Fruit fly (Drosophila melanogaster) whole organism, embryonic: ENCODE results near the gene Pvr.

ENCODE experiments used
- Aef1 ChIP-seq: fragments of 200-800 bp; sonication (Bioruptor generic); IDR thresholded peaks from 3 replicates; pipeline ENCODE4 v1.3.6; 2022; ENCODE audit warnings: missing biosample characterization, missing genetic modification characterization
- Blimp-1 ChIP-seq: fragments of 200-800 bp; sonication (Bioruptor generic); optimal IDR thresholded peaks from 3 replicates; lab custom pipeline; 2018; ENCODE audit warnings: missing biosample characterization, missing genetic modification characterization, mild to moderate bottlenecking, moderate library complexity, missing genetic modification reagents
- CG10321 ChIP-seq: fragments of 200-800 bp; sonication (Bioruptor generic); IDR thresholded peaks from 2 replicates; pipeline ENCODE4 v1.3.6; 2022; ENCODE audit warnings: missing biosample characterization, missing genetic modification characterization
- CG10565 ChIP-seq: fragments of 200-800 bp; sonication (Bioruptor generic); optimal IDR thresholded peaks from 3 replicates; lab custom pipeline; 2016; ENCODE audit warnings: missing biosample characterization, mild to moderate bottlenecking, missing genetic modification characterization
- CG12219 ChIP-seq: fragments of 200-800 bp; sonication (Bioruptor generic); optimal IDR thresholded peaks from 3 replicates; lab custom pipeline; 2018; ENCODE audit warnings: missing biosample characterization, mild to moderate bottlenecking, missing genetic modification characterization
- CG1233 ChIP-seq: fragments of 200-800 bp; sonication (Bioruptor generic); optimal IDR thresholded peaks from 4 replicates; lab custom pipeline; 2018; ENCODE audit warnings: missing biosample characterization, mild to moderate bottlenecking, missing genetic modification characterization
- CG14710 ChIP-seq: fragments of 200-800 bp; sonication (Bioruptor generic); optimal IDR thresholded peaks from 3 replicates; lab custom pipeline; 2019; ENCODE audit warnings: missing biosample characterization, mild to moderate bottlenecking, missing genetic modification characterization, moderate library complexity
- CG1647 ChIP-seq: fragments of 200-800 bp; sonication (Bioruptor generic); optimal IDR thresholded peaks from 3 replicates; lab custom pipeline; 2016; ENCODE audit warnings: missing biosample characterization, missing genetic modification characterization
- CG18011 ChIP-seq: fragments of 200-800 bp; sonication (Bioruptor generic); optimal IDR thresholded peaks from 2 replicates; lab custom pipeline; 2017; ENCODE audit warnings: missing biosample characterization, missing genetic modification characterization, mild to moderate bottlenecking, moderate library complexity, missing genotype
- CG2116 ChIP-seq: fragments of 200-800 bp; sonication (Bioruptor generic); optimal IDR thresholded peaks from 3 replicates; lab custom pipeline; 2018; ENCODE audit warnings: missing biosample characterization, mild to moderate bottlenecking, missing genetic modification characterization
- CG2199 ChIP-seq: fragments of 200-800 bp; sonication (Bioruptor generic); IDR thresholded peaks from 3 replicates; pipeline ENCODE4 v1.3.6; 2022; ENCODE audit warnings: missing biosample characterization, missing genetic modification characterization
- CG3726 ChIP-seq: fragments of 200-800 bp; sonication (Bioruptor generic); IDR thresholded peaks from 3 replicates; pipeline ENCODE4, ENCODE4 v1.3.6; 2022; ENCODE audit warnings: missing biosample characterization, missing genetic modification characterization
- CG4854 ChIP-seq: fragments of 200-800 bp; sonication (Bioruptor generic); optimal IDR thresholded peaks from 2 replicates; lab custom pipeline; 2016; ENCODE audit warnings: missing biosample characterization, missing genetic modification characterization, inconsistent platforms
- CG6272 ChIP-seq: fragments of 200-800 bp; sonication (Bioruptor generic); IDR thresholded peaks from 2 replicates; pipeline ENCODE4 v1.3.6; 2022; ENCODE audit warnings: missing biosample characterization, missing genetic modification characterization
- CG6854 ChIP-seq: fragments of 200-800 bp; sonication (Bioruptor generic); optimal IDR thresholded peaks from 3 replicates; lab custom pipeline; 2017; ENCODE audit warnings: missing biosample characterization, mild to moderate bottlenecking, missing genetic modification characterization
- CG7963 ChIP-seq: fragments of 200-800 bp; sonication (Bioruptor generic); IDR thresholded peaks from 3 replicates; pipeline ENCODE4 v1.3.6; 2022; ENCODE audit warnings: missing biosample characterization, missing genetic modification characterization; ENCODE audit not compliant: partially characterized antibody
- CkIIα-i1 ChIP-seq: fragments of 200-800 bp; sonication (Bioruptor generic); IDR thresholded peaks from 2 replicates; pipeline ENCODE4 v1.3.6; 2022; ENCODE audit warnings: missing biosample characterization, missing genetic modification characterization
- E2f2 ChIP-seq: fragments of 200-800 bp; sonication (Bioruptor generic); IDR thresholded peaks from 2 replicates; pipeline ENCODE4 v1.3.6; 2022; ENCODE audit warnings: missing biosample characterization, missing genetic modification characterization
- HLHmδ ChIP-seq: fragments of 200-800 bp; sonication (Bioruptor generic); optimal IDR thresholded peaks from 2 replicates; lab custom pipeline; 2018; ENCODE audit warnings: missing biosample characterization, mild to moderate bottlenecking, missing genetic modification characterization, moderate library complexity
- HmgZ ChIP-seq: fragments of 200-800 bp; sonication (Bioruptor generic); optimal IDR thresholded peaks from 2 replicates; lab custom pipeline; 2018; ENCODE audit warnings: missing biosample characterization, mild to moderate bottlenecking, missing genetic modification characterization
- Hmr ChIP-seq: fragments of 200-800 bp; sonication (Bioruptor generic); optimal IDR thresholded peaks from 3 replicates; lab custom pipeline; 2017; ENCODE audit warnings: mild to moderate bottlenecking, missing biosample characterization, missing genetic modification reagents, missing genetic modification characterization
- Hr78 ChIP-seq, 2 experiments: fragments of 200-800 bp in 1 of 2; fragments of >200 bp in 1 of 2; sonication (Bioruptor generic) in 1 of 2; optimal IDR thresholded peaks; 2 replicates each; lab custom pipeline; 2017 to 2019; ENCODE audit warnings: missing biosample characterization in 2 of 2, missing genetic modification characterization in 2 of 2, mild to moderate bottlenecking in 1 of 2, moderate library complexity in 1 of 2
- MBD-R2 ChIP-seq: fragments of 200-800 bp; sonication (Bioruptor generic); IDR thresholded peaks from 2 replicates; pipeline ENCODE4 v1.3.6; 2022; ENCODE audit warnings: missing biosample characterization, missing genetic modification characterization
- NFAT ChIP-seq: fragments of 200-800 bp; sonication (Bioruptor generic); IDR thresholded peaks from 2 replicates; pipeline ENCODE4 v1.3.6; 2022; ENCODE audit warnings: missing biosample characterization, missing genetic modification characterization
- Opbp ChIP-seq: fragments of 200-800 bp; sonication (Bioruptor generic); IDR thresholded peaks from 3 replicates; pipeline ENCODE4 v1.3.6; 2022; ENCODE audit warnings: missing biosample characterization, missing genetic modification characterization; ENCODE audit not compliant: partially characterized antibody
- Side ChIP-seq: fragments of 200-800 bp; sonication (Bioruptor generic); optimal IDR thresholded peaks from 2 replicates; lab custom pipeline; 2016; ENCODE audit warnings: missing biosample characterization, missing genetic modification characterization
- Taf1 ChIP-seq: fragments of 200-800 bp; sonication (Bioruptor generic); IDR thresholded peaks from 2 replicates; pipeline ENCODE4 v1.3.6; 2022; ENCODE audit warnings: missing biosample characterization, missing genetic modification characterization
- ac ChIP-seq: fragments of 200-800 bp; sonication (Bioruptor generic); optimal IDR thresholded peaks from 3 replicates; lab custom pipeline; 2017; ENCODE audit warnings: missing biosample characterization, mild to moderate bottlenecking, missing genetic modification characterization
- al ChIP-seq: fragments of 200-800 bp; sonication (Bioruptor generic); IDR thresholded peaks from 2 replicates; pipeline ENCODE4 v1.3.6; 2022; ENCODE audit warnings: missing biosample characterization, missing genetic modification characterization
- ap ChIP-seq: fragments of 200-800 bp; sonication (Bioruptor generic); IDR thresholded peaks from 2 replicates; pipeline ENCODE4 v1.3.6; 2022; ENCODE audit warnings: missing biosample characterization, missing genetic modification characterization
- cad ChIP-seq: fragments of >200 bp; optimal IDR thresholded peaks from 2 replicates; lab custom pipeline; 2017; ENCODE audit warnings: missing biosample characterization, missing genetic modification characterization
- croc ChIP-seq: fragments of 200-800 bp; sonication (Bioruptor generic); conservative IDR thresholded peaks from 3 replicates; pipeline ENCODE4 v1.3.6; 2022; ENCODE audit warnings: missing biosample characterization, missing genetic modification characterization
- en ChIP-seq: fragments of 200-800 bp; sonication (Bioruptor generic); optimal IDR thresholded peaks from 2 replicates; lab custom pipeline; 2016; ENCODE audit warnings: missing biosample characterization, missing genetic modification characterization
- eve ChIP-seq, 2 experiments: fragments of >200 bp; optimal IDR thresholded peaks; 2 replicates each; lab custom pipeline; 2017; ENCODE audit warnings: missing biosample characterization in 2 of 2, missing genetic modification characterization in 2 of 2
- exex ChIP-seq: fragments of 200-800 bp; sonication (Bioruptor generic); optimal IDR thresholded peaks from 4 replicates; lab custom pipeline; 2018; ENCODE audit warnings: missing biosample characterization, mild to moderate bottlenecking, missing genetic modification characterization, moderate library complexity
- fu2 ChIP-seq: fragments of 200-800 bp; sonication (Bioruptor generic); optimal IDR thresholded peaks from 2 replicates; lab custom pipeline; 2016; ENCODE audit warnings: missing biosample characterization, missing genetic modification characterization
- hbn ChIP-seq: fragments of 200-800 bp; sonication (Bioruptor generic); IDR thresholded peaks from 2 replicates; pipeline ENCODE4 v1.3.6; 2022; ENCODE audit warnings: missing biosample characterization, missing genetic modification characterization; ENCODE audit not compliant: partially characterized antibody
- her ChIP-seq: fragments of 200-800 bp; sonication (Bioruptor generic); optimal IDR thresholded peaks from 2 replicates; lab custom pipeline; 2016; ENCODE audit warnings: missing biosample characterization, missing genetic modification characterization
- lola ChIP-seq, 3 experiments: fragments of >200 bp in 2 of 3; fragments of 200-800 bp in 1 of 3; sonication (Bioruptor generic) in 1 of 3; optimal IDR thresholded peaks; 2 replicates each; lab custom pipeline; 2017 to 2019; ENCODE audit warnings: missing biosample characterization in 3 of 3, missing genetic modification characterization in 3 of 3, mild to moderate bottlenecking in 1 of 3, moderate library complexity in 1 of 3
- mirr ChIP-seq: fragments of 200-800 bp; sonication (Bioruptor generic); optimal IDR thresholded peaks from 3 replicates; lab custom pipeline; 2018; ENCODE audit warnings: missing biosample characterization, mild to moderate bottlenecking, missing genetic modification characterization
- oc ChIP-seq: fragments of 200-800 bp; sonication (Bioruptor generic); optimal IDR thresholded peaks from 2 replicates; lab custom pipeline; 2018; ENCODE audit warnings: missing biosample characterization, mild to moderate bottlenecking, missing genetic modification characterization, moderate library complexity
- pan ChIP-seq, 4 experiments: fragments of >200 bp in 3 of 4; fragments of 200-800 bp in 1 of 4; sonication (Bioruptor generic) in 1 of 4; optimal IDR thresholded peaks in 3 of 4; IDR thresholded peaks in 1 of 4; 2 replicates each; pipeline versions ENCODE4 v1.3.6 to Lab custom; 2017 to 2022; ENCODE audit warnings: missing biosample characterization in 2 of 4, missing genetic modification characterization in 2 of 4, mixed read lengths in 1 of 4
- pita ChIP-seq: fragments of 200-800 bp; sonication (Bioruptor generic); optimal IDR thresholded peaks from 2 replicates; lab custom pipeline; 2017; ENCODE audit warnings: missing biosample characterization, mild to moderate bottlenecking, missing genetic modification characterization
- psq ChIP-seq: fragments of 200-800 bp; sonication (Bioruptor generic); optimal IDR thresholded peaks from 2 replicates; lab custom pipeline; 2017; ENCODE audit warnings: missing biosample characterization, missing genetic modification characterization
- row ChIP-seq: fragments of 200-800 bp; sonication (Bioruptor generic); IDR thresholded peaks from 3 replicates; pipeline ENCODE4 v1.3.6; 2022; ENCODE audit warnings: missing biosample characterization, missing genetic modification characterization
- seq ChIP-seq: fragments of 200-800 bp; sonication (Bioruptor generic); IDR thresholded peaks from 2 replicates; pipeline ENCODE4 v1.3.6; 2022; ENCODE audit warnings: missing biosample characterization, missing genetic modification characterization
- slbo ChIP-seq: fragments of 200-800 bp; sonication (Bioruptor generic); IDR thresholded peaks from 2 replicates; pipeline ENCODE4 v1.3.6; 2022; ENCODE audit warnings: missing biosample characterization, missing genetic modification characterization
- sob ChIP-seq: fragments of 200-800 bp; sonication (Bioruptor generic); IDR thresholded peaks from 2 replicates; pipeline ENCODE4 v1.3.6; 2022; ENCODE audit warnings: missing biosample characterization, missing genetic modification characterization
- tgo ChIP-seq: fragments of 200-800 bp; sonication (Bioruptor generic); IDR thresholded peaks from 3 replicates; pipeline ENCODE4 v1.3.6; 2022; ENCODE audit warnings: missing biosample characterization, missing genetic modification characterization
- trem ChIP-seq: fragments of 200-800 bp; optimal IDR thresholded peaks from 3 replicates; lab custom pipeline; 2019; ENCODE audit warnings: missing biosample characterization, mild to moderate bottlenecking, missing genetic modification characterization, moderate library complexity
- zfh2 ChIP-seq: fragments of 200-800 bp; sonication (Bioruptor generic); optimal IDR thresholded peaks from 2 replicates; lab custom pipeline; 2016; ENCODE audit warnings: missing biosample characterization, missing genetic modification characterization

Pvr gene

DNA sequence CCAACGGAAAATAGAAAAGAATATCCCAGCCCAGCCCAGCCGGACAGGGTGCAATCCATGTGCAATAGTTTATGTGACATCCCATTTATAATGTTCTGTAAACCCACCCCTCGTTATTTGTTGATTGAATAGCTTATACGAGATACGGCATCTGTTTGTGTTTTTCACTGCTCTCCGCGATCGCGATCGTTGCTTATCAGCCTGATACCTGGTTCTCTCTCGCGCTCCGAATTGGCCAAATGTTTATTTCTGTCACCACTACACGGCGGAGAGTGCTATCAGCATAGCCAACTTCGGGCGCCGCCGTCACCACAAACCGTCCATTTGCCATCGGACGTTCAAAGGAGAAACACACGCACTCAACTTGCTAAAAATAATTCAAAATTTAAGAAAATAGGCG is 25.7 kb downstream of the Pvr start, which contains the start of gene CG8353 (continued):
- TF ChIP-seq HmgZ (tag; lab: Kevin White, UChicago) (peak; percentile 52), CG2199 (no peak), CG4854 (GFP tag; lab: Kevin White, UChicago) (no peak), psq (GFP tag; lab: Kevin White, UChicago) (no peak), croc (GFP tag; lab: Robert Waterston, UW) (no peak), ac (GFP tag; lab: Kevin White, UChicago) (no peak), CG6272 (GFP tag; lab: Robert Waterston, UW) (no peak), en (no peak), mirr (GFP tag; lab: Kevin White, UChicago) (peak; percentile 80), E2f2 (GFP tag; lab: Robert Waterston, UW) (no peak), CG14710 (no peak), sob (GFP tag; lab: Robert Waterston, UW) (no peak), CG10321 (GFP tag; lab: Robert Waterston, UW) (no peak), Opbp (GFP tag; lab: Robert Waterston, UW) (no peak), CG12219 (no peak), CG3726 (GFP tag; lab: Robert Waterston, UW) (no peak), exex (tag; lab: Kevin White, UChicago) (peak; percentile 52), CG10565 (no peak), tgo (no peak), HLHmδ (GFP tag; lab: Kevin White, UChicago) (no peak), Hr78 (GFP tag; optimal IDR thresholded peaks at IDR 0.05; lab: Kevin White, UChicago) (no peak), CG7963 (no peak), fu2 (GFP tag; lab: Kevin White, UChicago) (no peak), CG2116 (GFP tag; lab: Kevin White, UChicago) (no peak), Hmr (GFP tag; lab: Kevin White, UChicago) (no peak), zfh2 (no peak), slbo (no peak), CG18011 (no peak), row (GFP tag; lab: Robert Waterston, UW) (0 out of 3 replicates have a peak, but pooled peaks have one; percentile 6), MBD-R2 (GFP tag; lab: Robert Waterston, UW) (0 out of 2 replicates have a peak, but pooled peaks have one; percentile 23), CG1647 (GFP tag; lab: Kevin White, UChicago) (no peak), CG6854 (GFP tag; lab: Kevin White, UChicago) (peak; percentile 27), ap (GFP tag; lab: Robert Waterston, UW) (no peak), NFAT (GFP tag; lab: Robert Waterston, UW) (no peak), CG1233 (GFP tag; lab: Kevin White, UChicago) (no peak), Side (no peak), eve (GFP tag; optimal IDR thresholded peaks at IDR 0.05; lab: Kevin White, UChicago) (no peak), pan (optimal IDR thresholded peaks at IDR 0.05; lab: Kevin White, UChicago) (no peak), pan (GFP tag; optimal IDR thresholded peaks at IDR 0.05 in 1 of 2, IDR thresholded peaks at IDR 0.05 in 1 of 2) (no peak), cad (no peak), seq (GFP tag; lab: Robert Waterston, UW) (0 out of 2 replicates have a peak, but pooled peaks have one; percentile 30), oc (no peak), pita (GFP tag; lab: Kevin White, UChicago) (no peak), Taf1 (GFP tag; lab: Robert Waterston, UW) (no peak), lola (GFP tag; optimal IDR thresholded peaks at IDR 0.05; lab: Kevin White, UChicago) (no peak), CkIIα-i1 (GFP tag; lab: Robert Waterston, UW) (no peak), al (GFP tag; lab: Robert Waterston, UW) (no peak), hbn (no peak), Aef1 (GFP tag; lab: Robert Waterston, UW) (no peak), her (no peak), trem (tag; lab: Kevin White, UChicago) (no peak), Blimp-1 (GFP tag; lab: Kevin White, UChicago) (no peak)
